Worm (Caenorhabditis elegans): ENCODE results near the gene C05C8.8.
A peak's percentile ranks its signal among the peaks of the same experiment; 100 is the strongest.

C05C8.8 gene

ce11 chrV:7218988-7219387 is 36.0 kb downstream of the C05C8.8 start, which contains the start of gene C13F10.5:
Gene C13F10.5, minus strand, starts transcription at chrV:7219088.
- TF ChIP-seq him-1 (tag; optimal IDR thresholded peaks at IDR 0.05) = no peak
- TF ChIP-seq W03F9.2 (tag; optimal IDR thresholded peaks at IDR 0.05) = no peak
- no peak for TF ChIP-seq dao-5 (tag; optimal IDR thresholded peaks at IDR 0.05)

- TF ChIP-seq W03F9.2 (tag; optimal IDR thresholded peaks at IDR 0.05) (no peak), him-1 (tag; optimal IDR thresholded peaks at IDR 0.05) (peak; percentile 24)
Measured at ce11 chrV:7216016-7216415, 39.0 kb downstream of the C05C8.8 start.

- TF ChIP-seq him-1 (tag; optimal IDR thresholded peaks at IDR 0.05) = no peak
- no peak for TF ChIP-seq W03F9.2 (tag; optimal IDR thresholded peaks at IDR 0.05)
- TF ChIP-seq dao-5 (tag; optimal IDR thresholded peaks at IDR 0.05) = no peak
Measured at ce11 chrV:7214802-7215201, 40.2 kb downstream of the C05C8.8 start, which contains the start of gene soap-1. Gene soap-1, minus strand, starts transcription at chrV:7214902.

- TF ChIP-seq him-1 (tag; optimal IDR thresholded peaks at IDR 0.05) = no peak
Measured at ce11 chrV:7209001-7209400, 46.0 kb downstream of the C05C8.8 start.
